ENCODE assay signal across 5 fruit fly cellular contexts in genomic region chrX:2533843-2534473, dm6.
TF ChIP-seq lines count a peak whose summit lies in the region.

No protein-coding gene starts in this region.

- no peak for TF ChIP-seq CTCF in whole organism, embryonic (GFP tag; optimal IDR thresholded peaks at IDR 0.05; lab: Kevin White, UChicago)

TF ChIP-seq in whole organism, adult, 20 proteins besides CTCF, POLR2A, EP300 and RAD21:
- TF ChIP-seq bab1 (GFP tag; optimal IDR thresholded peaks at IDR 0.05; lab: Kevin White, UChicago) (peak; percentile 71), CG1620 (GFP tag; optimal IDR thresholded peaks at IDR 0.05; lab: Kevin White, UChicago) (peak; percentile 13), CG5204 (GFP tag; optimal IDR thresholded peaks at IDR 0.05; lab: Kevin White, UChicago) (no peak), CG7045 (GFP tag; optimal IDR thresholded peaks at IDR 0.05; lab: Kevin White, UChicago) (no peak)

TF ChIP-seq in whole organism, embryonic, 481 proteins besides CTCF, POLR2A, EP300 and RAD21 (continues in another document):
- TF ChIP-seq psq (GFP tag; optimal IDR thresholded peaks at IDR 0.05; lab: Kevin White, UChicago) = no peak
- no peak for TF ChIP-seq HLHmδ (GFP tag; optimal IDR thresholded peaks at IDR 0.05; lab: Kevin White, UChicago)
- peak; percentile 73 for TF ChIP-seq CkIIα-i1 (GFP tag; IDR thresholded peaks at IDR 0.05; lab: Robert Waterston, UW)
- TF ChIP-seq Dfd (GFP tag; optimal IDR thresholded peaks at IDR 0.05; lab: Kevin White, UChicago) = no peak
- no peak for TF ChIP-seq CG8478 (optimal IDR thresholded peaks at IDR 0.05; lab: Kevin White, UChicago)
- peak; percentile 63 for TF ChIP-seq CG16863 (GFP tag; optimal IDR thresholded peaks at IDR 0.05; lab: Kevin White, UChicago)
- TF ChIP-seq sqz (GFP tag; optimal IDR thresholded peaks at IDR 0.05; lab: Kevin White, UChicago) = no peak
- peak; percentile 36 for TF ChIP-seq Myb (GFP tag; optimal IDR thresholded peaks at IDR 0.05; lab: Kevin White, UChicago)
- peak; percentile 17 for TF ChIP-seq CG18476 (GFP tag; optimal IDR thresholded peaks at IDR 0.05; lab: Kevin White, UChicago)
- TF ChIP-seq knrl (GFP tag; IDR thresholded peaks at IDR 0.05; lab: Robert Waterston, UW; ENCODE audit: partially characterized antibody) = no peak
- no peak for TF ChIP-seq cad (GFP tag; optimal IDR thresholded peaks at IDR 0.05; lab: Kevin White, UChicago)
- TF ChIP-seq Nf-YB (GFP tag; optimal IDR thresholded peaks at IDR 0.05; lab: Kevin White, UChicago) = no peak
- peak; percentile 7 for TF ChIP-seq D19B (GFP tag; optimal IDR thresholded peaks at IDR 0.05; lab: Kevin White, UChicago)
- no peak for TF ChIP-seq crp (GFP tag; optimal IDR thresholded peaks at IDR 0.05; lab: Kevin White, UChicago)
- TF ChIP-seq Scr (GFP tag; IDR thresholded peaks at IDR 0.05; lab: Robert Waterston, UW; ENCODE audit: partially characterized antibody) = no peak
- TF ChIP-seq ham (GFP tag; IDR thresholded peaks at IDR 0.05; lab: Robert Waterston, UW) = 0 out of 2 replicates have a peak, but pooled peaks have one; percentile 11
- TF ChIP-seq CG15514 (GFP tag; optimal IDR thresholded peaks at IDR 0.05; lab: Kevin White, UChicago) = peak; percentile 43
- no peak for TF ChIP-seq Vsx1 (GFP tag; optimal IDR thresholded peaks at IDR 0.05; lab: Kevin White, UChicago)
- TF ChIP-seq Poxn (GFP tag; IDR thresholded peaks at IDR 0.05; lab: Robert Waterston, UW) = no peak
- TF ChIP-seq zfh1 (GFP tag; IDR thresholded peaks at IDR 0.05; lab: Robert Waterston, UW) = peak; percentile 61; the same call in 2 of the 3 replicates
- TF ChIP-seq dpn (GFP tag; optimal IDR thresholded peaks at IDR 0.05; lab: Kevin White, UChicago) = peak; percentile 58 to 70

TF ChIP-seq in whole organism, prepupa, 60 proteins besides CTCF, POLR2A, EP300 and RAD21 (continues in another document):
- TF ChIP-seq CG6854 (GFP tag; optimal IDR thresholded peaks at IDR 0.05; lab: Kevin White, UChicago) (no peak), CG6792 (GFP tag; optimal IDR thresholded peaks at IDR 0.05; lab: Kevin White, UChicago) (peak; percentile 28), CG11294 (GFP tag; IDR thresholded peaks at IDR 0.05; lab: Robert Waterston, UW) (peak; percentile 82), Hr4 (GFP tag; optimal IDR thresholded peaks at IDR 0.05; lab: Kevin White, UChicago) (peak; percentile 81), Hr39 (GFP tag; optimal IDR thresholded peaks at IDR 0.05; lab: Kevin White, UChicago) (peak; percentile 38), CG31627 (GFP tag; optimal IDR thresholded peaks at IDR 0.05; lab: Kevin White, UChicago) (peak; percentile 52), Sox15 (GFP tag; optimal IDR thresholded peaks at IDR 0.05; lab: Kevin White, UChicago) (peak; percentile 4), lz (GFP tag; optimal IDR thresholded peaks at IDR 0.05; lab: Kevin White, UChicago) (peak; percentile 39), CG15336 (GFP tag; IDR thresholded peaks at IDR 0.05; lab: Robert Waterston, UW) (peak; percentile 90), CG6808 (GFP tag; optimal IDR thresholded peaks at IDR 0.05; lab: Kevin White, UChicago) (peak; percentile 48), spab (GFP tag; optimal IDR thresholded peaks at IDR 0.05; lab: Kevin White, UChicago) (peak; percentile 57), CG3919 (GFP tag; optimal IDR thresholded peaks at IDR 0.05; lab: Kevin White, UChicago) (peak; percentile 80), Hr38 (GFP tag; optimal IDR thresholded peaks at IDR 0.05; lab: Kevin White, UChicago) (peak; percentile 56), fd85E (GFP tag; optimal IDR thresholded peaks at IDR 0.05; lab: Kevin White, UChicago) (no peak), achi (GFP tag; optimal IDR thresholded peaks at IDR 0.05; lab: Kevin White, UChicago) (peak; percentile 65), CG4318 (GFP tag; optimal IDR thresholded peaks at IDR 0.05; lab: Kevin White, UChicago) (peak; percentile 78), ss (GFP tag; optimal IDR thresholded peaks at IDR 0.05; lab: Kevin White, UChicago) (peak; percentile 53 to 71), CG10669 (GFP tag; optimal IDR thresholded peaks at IDR 0.05; lab: Kevin White, UChicago) (peak; percentile 57), CG1621 (tag; optimal IDR thresholded peaks at IDR 0.05; lab: Kevin White, UChicago) (peak; percentile 55), esn (GFP tag; optimal IDR thresholded peaks at IDR 0.05; lab: Kevin White, UChicago) (peak; percentile 26), topi (GFP tag; optimal IDR thresholded peaks at IDR 0.05; lab: Kevin White, UChicago) (peak; percentile 23), CG11762 (GFP tag; optimal IDR thresholded peaks at IDR 0.05; lab: Kevin White, UChicago; ENCODE audit: insufficient read depth) (peak; percentile 17)

TF ChIP-seq in whole organism, pupa, 21 proteins besides CTCF, POLR2A, EP300 and RAD21:
- TF ChIP-seq Snoo (tag; optimal IDR thresholded peaks at IDR 0.05; lab: Kevin White, UChicago) (peak; percentile 11), EcR (GFP tag; optimal IDR thresholded peaks at IDR 0.05; lab: Kevin White, UChicago) (no peak), Ets98B (GFP tag; IDR thresholded peaks at IDR 0.05; lab: Robert Waterston, UW) (peak; percentile 92), CG32121 (GFP tag; IDR thresholded peaks at IDR 0.05; lab: Robert Waterston, UW) (peak; percentile 89), CG4496 (GFP tag; IDR thresholded peaks at IDR 0.05; lab: Robert Waterston, UW) (peak; percentile 95), CG8301 (tag; optimal IDR thresholded peaks at IDR 0.05; lab: Kevin White, UChicago) (peak; percentile 78), CG17806 (tag; optimal IDR thresholded peaks at IDR 0.05; lab: Kevin White, UChicago) (peak; percentile 48), CG14655 (GFP tag; optimal IDR thresholded peaks at IDR 0.05; lab: Kevin White, UChicago) (peak; percentile 74), rn (GFP tag; IDR thresholded peaks at IDR 0.05; lab: Robert Waterston, UW) (peak; percentile 73; the same call in 1 of the 2 replicates), Pif1A (GFP tag; optimal IDR thresholded peaks at IDR 0.05; lab: Kevin White, UChicago) (peak; percentile 72), CG15710 (tag; optimal IDR thresholded peaks at IDR 0.05; lab: Kevin White, UChicago) (peak; percentile 57), fd96Ca (GFP tag; IDR thresholded peaks at IDR 0.05; lab: Robert Waterston, UW) (peak; percentile 93), CG34367 (tag; optimal IDR thresholded peaks at IDR 0.05; lab: Kevin White, UChicago) (peak; percentile 61), CG9948 (tag; optimal IDR thresholded peaks at IDR 0.05; lab: Kevin White, UChicago) (peak; percentile 62), Pif1B (GFP tag; optimal IDR thresholded peaks at IDR 0.05; lab: Kevin White, UChicago) (peak; percentile 68), D1 (tag; optimal IDR thresholded peaks at IDR 0.05; lab: Kevin White, UChicago) (no peak), gl (tag; optimal IDR thresholded peaks at IDR 0.05; lab: Kevin White, UChicago) (peak; percentile 35), CG10348 (GFP tag; IDR thresholded peaks at IDR 0.05; lab: Robert Waterston, UW) (peak; percentile 64), CG12605 (GFP tag; IDR thresholded peaks at IDR 0.05; lab: Robert Waterston, UW) (peak; percentile 79), CG8159 (tag; optimal IDR thresholded peaks at IDR 0.05; lab: Kevin White, UChicago) (peak; percentile 48), CG13204 (GFP tag; optimal IDR thresholded peaks at IDR 0.05; lab: Kevin White, UChicago) (no peak)
TF ChIP-seq in whole organism, pupa: peak in this region for 18.

TF ChIP-seq in whole organism, wandering third instar larva, 38 proteins besides CTCF, POLR2A, EP300 and RAD21:
- TF ChIP-seq Dif (GFP tag; optimal IDR thresholded peaks at IDR 0.05; lab: Kevin White, UChicago; ENCODE audit: partially characterized antibody) (no peak), rgr (GFP tag; optimal IDR thresholded peaks at IDR 0.05; lab: Kevin White, UChicago) (peak; percentile 33), foxo (GFP tag; optimal IDR thresholded peaks at IDR 0.05; lab: Kevin White, UChicago) (peak in 1 of 2 experiments; percentile 52), sv (GFP tag; optimal IDR thresholded peaks at IDR 0.05; lab: Kevin White, UChicago) (peak; percentile 29), fru (GFP tag; optimal IDR thresholded peaks at IDR 0.05; lab: Kevin White, UChicago) (peak; percentile 33), usp (GFP tag; optimal IDR thresholded peaks at IDR 0.05; lab: Kevin White, UChicago) (no peak), HLH106 (tag; optimal IDR thresholded peaks at IDR 0.05; lab: Kevin White, UChicago) (peak; percentile 5), h (GFP tag; optimal IDR thresholded peaks at IDR 0.05; lab: Kevin White, UChicago) (peak; percentile 41), ey (GFP tag; optimal IDR thresholded peaks at IDR 0.05; lab: Kevin White, UChicago) (peak; percentile 36), woc (GFP tag; optimal IDR thresholded peaks at IDR 0.05; lab: Kevin White, UChicago) (peak; percentile 32)
